Fruit fly (Drosophila melanogaster) whole organism: Measurements from ENCODE around the gene Dpy-30L2.

Experiments used
- CG8478 ChIP-seq: fragments of >200 bp; optimal IDR thresholded peaks from 2 replicates; lab custom pipeline; 2018; ENCODE audit warnings: inconsistent platforms
- Dll ChIP-seq: fragments of >200 bp; optimal IDR thresholded peaks from 2 replicates; lab custom pipeline; 2017
- EcR ChIP-seq, 2 experiments: fragments of >200 bp; optimal IDR thresholded peaks; 2 replicates each; lab custom pipeline; 2017; ENCODE audit warnings: missing biosample characterization in 2 of 2, missing genetic modification characterization in 2 of 2, missing genetic modification reagents in 2 of 2
- pan ChIP-seq: fragments of >200 bp; optimal IDR thresholded peaks from 2 replicates; lab custom pipeline; 2017
- psq ChIP-seq: fragments of >200 bp; optimal IDR thresholded peaks from 2 replicates; lab custom pipeline; 2017
- usp ChIP-seq: fragments of >200 bp; optimal IDR thresholded peaks from 2 replicates; lab custom pipeline; 2017; ENCODE audit warnings: missing biosample characterization, missing genetic modification characterization, mixed read lengths

DNA sequence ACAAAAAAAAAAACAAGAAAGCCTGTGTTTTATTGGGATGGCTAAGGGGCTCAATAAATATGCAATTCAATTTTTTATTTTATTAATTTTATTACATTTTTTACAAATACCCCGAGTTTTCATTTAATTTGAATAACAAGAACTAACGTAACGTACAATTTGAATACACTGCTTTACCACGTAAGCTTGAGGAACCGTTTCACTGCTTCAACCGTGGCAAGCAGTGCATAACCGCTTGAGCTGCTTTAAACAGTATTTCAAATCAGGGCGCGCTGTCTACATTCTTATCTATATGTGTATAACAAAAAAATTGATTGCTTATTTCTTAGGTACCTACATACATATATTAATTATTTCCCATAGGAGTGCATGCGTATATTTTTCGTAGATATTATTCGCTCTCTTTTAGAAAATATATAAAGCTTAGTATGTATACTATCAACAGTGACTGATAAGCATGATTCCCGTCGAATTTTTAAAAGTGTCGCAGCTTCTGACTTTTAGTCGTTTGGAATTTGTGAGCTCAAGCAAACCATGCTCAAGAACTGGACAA is 45.2 kb upstream of the Dpy-30L2 start, which contains the start of gene CG14990:
- TF ChIP-seq Dll (lab: Kevin White, UChicago) (no peak), EcR (GFP tag; optimal IDR thresholded peaks at IDR 0.05; lab: Kevin White, UChicago) (no peak), CG8478 (lab: Kevin White, UChicago) (no peak), pan (lab: Kevin White, UChicago) (no peak), usp (GFP tag; lab: Kevin White, UChicago) (no peak), psq (no peak)
